Fruit fly (Drosophila melanogaster) whole organism, wandering third instar larva: ENCODE measurements around the gene Kua.

ENCODE experiments used
- Abd-B ChIP-seq: fragments of >200 bp; optimal IDR thresholded peaks from 2 replicates; lab custom pipeline; 2017; ENCODE audit warnings: missing biosample characterization, missing genetic modification characterization
- CG32264 ChIP-seq: fragments of 200-800 bp; sonication (Bioruptor generic); optimal IDR thresholded peaks from 2 replicates; lab custom pipeline; 2016; ENCODE audit warnings: missing biosample characterization, missing genetic modification characterization
- CrebA ChIP-seq: fragments of 200-800 bp; sonication (Bioruptor generic); optimal IDR thresholded peaks from 2 replicates; lab custom pipeline; 2016; ENCODE audit warnings: missing biosample characterization, mild to moderate bottlenecking, missing genetic modification characterization, borderline replicate concordance
- Dfd ChIP-seq: fragments of >200 bp; optimal IDR thresholded peaks from 2 replicates; lab custom pipeline; 2017; ENCODE audit warnings: missing biosample characterization, missing genetic modification characterization
- Dif ChIP-seq: fragments of 200-275, 200-300 bp; sonication (Bioruptor generic); optimal IDR thresholded peaks from 2 replicates; lab custom pipeline; 2018; ENCODE audit warnings: missing biosample characterization, missing genetic modification characterization; ENCODE audit not compliant: partially characterized antibody
- GATAd ChIP-seq: sonication (Bioruptor generic); optimal IDR thresholded peaks from 2 replicates; lab custom pipeline; 2016; ENCODE audit warnings: missing biosample characterization, missing genetic modification characterization
- HLH106 ChIP-seq: fragments of 200-800 bp; optimal IDR thresholded peaks from 3 replicates; lab custom pipeline; 2019; ENCODE audit warnings: missing biosample characterization, mild to moderate bottlenecking, missing genetic modification characterization, moderate library complexity
- Hnf4 ChIP-seq: fragments of 200-800 bp; sonication (Bioruptor generic); optimal IDR thresholded peaks from 2 replicates; lab custom pipeline; 2016; ENCODE audit warnings: missing biosample characterization, mild to moderate bottlenecking, missing genetic modification characterization
- Hr78 ChIP-seq: fragments of >200 bp; optimal IDR thresholded peaks from 2 replicates; lab custom pipeline; 2017; ENCODE audit warnings: missing biosample characterization, missing genetic modification characterization
- Hr83 ChIP-seq: fragments of 200-300 bp; sonication (Bioruptor generic); optimal IDR thresholded peaks from 2 replicates; lab custom pipeline; 2016; ENCODE audit warnings: missing biosample characterization, mild to moderate bottlenecking, missing genetic modification characterization, moderate library complexity; ENCODE audit not compliant: poor library complexity, severe bottlenecking
- Jra ChIP-seq: sonication (Bioruptor generic); optimal IDR thresholded peaks from 2 replicates; lab custom pipeline; 2016; ENCODE audit warnings: missing biosample characterization, missing genetic modification characterization
- N ChIP-seq: fragments of >200 bp; optimal IDR thresholded peaks from 2 replicates; lab custom pipeline; 2018; ENCODE audit warnings: missing biosample characterization, missing external identifiers, missing genetic modification characterization
- OdsH ChIP-seq: fragments of 200-800 bp; sonication (Bioruptor generic); optimal IDR thresholded peaks from 2 replicates; lab custom pipeline; 2016; ENCODE audit warnings: missing biosample characterization, mild to moderate bottlenecking, missing genetic modification characterization
- Rel ChIP-seq, 2 experiments: fragments of 200-800 bp; sonication (Bioruptor generic) in 1 of 2; optimal IDR thresholded peaks; 2 replicates in 1 of 2; 3 replicates in 1 of 2; lab custom pipeline; 2016 to 2019; ENCODE audit warnings: mild to moderate bottlenecking in 2 of 2, missing biosample characterization in 2 of 2, missing genetic modification characterization in 2 of 2, moderate library complexity in 1 of 2
- Sp1 ChIP-seq: fragments of 200-800 bp; sonication (Bioruptor generic); optimal IDR thresholded peaks from 3 replicates; lab custom pipeline; 2019; ENCODE audit warnings: missing biosample characterization, mild to moderate bottlenecking, missing genetic modification characterization, moderate library complexity
- Vsx2 ChIP-seq: fragments of 200-300, 225-300 bp; sonication (Bioruptor generic); optimal IDR thresholded peaks from 2 replicates; lab custom pipeline; 2018; ENCODE audit warnings: missing biosample characterization, missing genetic modification characterization; ENCODE audit not compliant: partially characterized antibody
- br ChIP-seq: fragments of 200-800 bp; sonication (Bioruptor generic); optimal IDR thresholded peaks from 2 replicates; lab custom pipeline; 2016; ENCODE audit warnings: missing biosample characterization, missing genetic modification characterization
- brk ChIP-seq: fragments of 200-800 bp; sonication (Bioruptor generic); optimal IDR thresholded peaks from 2 replicates; lab custom pipeline; 2016; ENCODE audit warnings: missing biosample characterization, mild to moderate bottlenecking, missing genetic modification characterization
- dl ChIP-seq, 2 experiments: fragments of 175-275, 200-275 bp in 1 of 2; fragments of 200-275 bp in 1 of 2; sonication (Bioruptor generic); optimal IDR thresholded peaks; lab custom pipeline; 2018; ENCODE audit warnings: mild to moderate bottlenecking in 2 of 2, missing biosample characterization in 2 of 2, missing genetic modification characterization in 2 of 2, moderate library complexity in 2 of 2; ENCODE audit not compliant: partially characterized antibody in 2 of 2, insufficient read depth in 1 of 2
- dmrt93B ChIP-seq: fragments of 200-800 bp; sonication (Bioruptor generic); optimal IDR thresholded peaks from 2 replicates; lab custom pipeline; 2018; ENCODE audit warnings: missing biosample characterization, mild to moderate bottlenecking, missing genetic modification characterization
- ey ChIP-seq: fragments of 200-800 bp; sonication (Bioruptor generic); optimal IDR thresholded peaks from 2 replicates; lab custom pipeline; 2016; ENCODE audit warnings: missing biosample characterization, missing genetic modification characterization
- foxo ChIP-seq, 2 experiments: fragments of 200-800 bp; sonication (Bioruptor generic); optimal IDR thresholded peaks; 2 replicates in 1 of 2; 3 replicates in 1 of 2; lab custom pipeline; 2016 to 2017; ENCODE audit warnings: missing biosample characterization in 2 of 2, missing genetic modification characterization in 2 of 2
- fru ChIP-seq: fragments of 200-800 bp; sonication (Bioruptor generic); optimal IDR thresholded peaks from 3 replicates; lab custom pipeline; 2016; ENCODE audit warnings: missing biosample characterization, mild to moderate bottlenecking, missing genetic modification characterization
- h ChIP-seq: fragments of 200-800 bp; sonication (Bioruptor generic); optimal IDR thresholded peaks from 3 replicates; lab custom pipeline; 2016; ENCODE audit warnings: missing biosample characterization, mild to moderate bottlenecking, missing genetic modification characterization
- jim ChIP-seq: fragments of 175-275, 200-325 bp; sonication (Bioruptor generic); optimal IDR thresholded peaks from 2 replicates; lab custom pipeline; 2016; ENCODE audit warnings: missing biosample characterization, mild to moderate bottlenecking, missing genetic modification characterization
- lola ChIP-seq: fragments of >200 bp; optimal IDR thresholded peaks from 2 replicates; lab custom pipeline; 2017; ENCODE audit warnings: missing biosample characterization, missing genetic modification characterization
- pan ChIP-seq: fragments of >200 bp; optimal IDR thresholded peaks from 2 replicates; lab custom pipeline; 2017
- psq ChIP-seq: fragments of 200-800 bp; sonication (Bioruptor generic); optimal IDR thresholded peaks from 3 replicates; lab custom pipeline; 2017; ENCODE audit warnings: missing biosample characterization, mild to moderate bottlenecking, missing genetic modification characterization, moderate library complexity
- rgr ChIP-seq: fragments of 200-800 bp; sonication (Bioruptor generic); optimal IDR thresholded peaks from 3 replicates; lab custom pipeline; 2016; ENCODE audit warnings: missing biosample characterization, mild to moderate bottlenecking, missing genetic modification characterization
- sage ChIP-seq: fragments of 200-800 bp; sonication (Bioruptor generic); optimal IDR thresholded peaks from 2 replicates; lab custom pipeline; 2016; ENCODE audit warnings: missing biosample characterization, mild to moderate bottlenecking, missing genetic modification characterization
- sv ChIP-seq: fragments of 200-800 bp; sonication (Bioruptor generic); optimal IDR thresholded peaks from 3 replicates; lab custom pipeline; 2016; ENCODE audit warnings: missing biosample characterization, missing genetic modification characterization
- tai ChIP-seq: sonication (Bioruptor generic); optimal IDR thresholded peaks from 2 replicates; lab custom pipeline; 2016; ENCODE audit warnings: missing biosample characterization, missing genetic modification characterization
- usp ChIP-seq: fragments of >200 bp; optimal IDR thresholded peaks from 2 replicates; lab custom pipeline; 2017; ENCODE audit warnings: missing biosample characterization, missing genetic modification characterization
- woc ChIP-seq: sonication (Bioruptor generic); optimal IDR thresholded peaks from 2 replicates; lab custom pipeline; 2016; ENCODE audit warnings: missing biosample characterization, mild to moderate bottlenecking, missing genetic modification characterization

The Kua gene

dm6 chr2L:20061018-20061657, 36.2 kb upstream of the Kua start, which contains the start of the genes barr and lok (continued):
- TF ChIP-seq ey (GFP tag; lab: Kevin White, UChicago) (peak; percentile 37), dmrt93B (GFP tag; lab: Kevin White, UChicago) (peak; percentile 45), Hr78 (GFP tag; lab: Kevin White, UChicago) (no peak), usp (GFP tag; lab: Kevin White, UChicago) (no peak), tai (GFP tag; lab: Kevin White, UChicago) (no peak)

- TF ChIP-seq Hr83 (no peak), h (GFP tag; lab: Kevin White, UChicago) (no peak), dl (GFP tag; optimal IDR thresholded peaks at IDR 0.05; lab: Kevin White, UChicago; ENCODE audit: insufficient read depth in 1 of 2, partially characterized antibody in 2 of 2) (no peak), sv (GFP tag; lab: Kevin White, UChicago) (no peak), lola (GFP tag; lab: Kevin White, UChicago) (no peak), CG32264 (no peak), Hnf4 (GFP tag; lab: Kevin White, UChicago) (no peak), jim (GFP tag; lab: Kevin White, UChicago) (no peak), foxo (GFP tag; optimal IDR thresholded peaks at IDR 0.05; lab: Kevin White, UChicago) (no peak), pan (lab: Kevin White, UChicago) (no peak), psq (GFP tag; lab: Kevin White, UChicago) (no peak), dmrt93B (GFP tag; lab: Kevin White, UChicago) (no peak), CrebA (GFP tag; lab: Kevin White, UChicago) (no peak), usp (GFP tag; lab: Kevin White, UChicago) (no peak), Abd-B (GFP tag; lab: Kevin White, UChicago) (no peak), Sp1 (GFP tag; lab: Kevin White, UChicago) (no peak), Hr78 (GFP tag; lab: Kevin White, UChicago) (no peak)
- TF ChIP-seq, all 38 proteins: peak for 0
Measured at dm6 chr2L:20065516-20065915, 31.9 kb upstream of the Kua start, which contains the start of gene vls. Gene vls, minus strand, starts transcription at chr2L:20065679.

- TF ChIP-seq Dif (GFP tag; lab: Kevin White, UChicago) (no peak), rgr (peak; percentile 5), psq (GFP tag; lab: Kevin White, UChicago) (no peak), CG32264 (no peak), Hr83 (no peak), Rel (GFP tag; optimal IDR thresholded peaks at IDR 0.05; lab: Kevin White, UChicago) (no peak), Rel (tag; optimal IDR thresholded peaks at IDR 0.05; lab: Kevin White, UChicago) (peak; percentile 98), Dfd (GFP tag; lab: Kevin White, UChicago) (no peak), h (GFP tag; lab: Kevin White, UChicago) (peak; percentile 5), fru (no peak), OdsH (GFP tag; lab: Kevin White, UChicago) (no peak), CrebA (GFP tag; lab: Kevin White, UChicago) (no peak), N (GFP tag; lab: Kevin White, UChicago) (no peak), Abd-B (GFP tag; lab: Kevin White, UChicago) (no peak)
- TF ChIP-seq, all 38 proteins: peak for 3
Measured at dm6 chr2L:20066233-20066650, 31.1 kb upstream of the Kua start, which contains the start of gene bwa. Gene bwa, plus strand, starts transcription at chr2L:20066391.

dm6 chr2L:20067928-20068327, 29.5 kb upstream of the Kua start:
- no peak for TF ChIP-seq Sp1 (GFP tag; lab: Kevin White, UChicago)
- TF ChIP-seq Rel (GFP tag; optimal IDR thresholded peaks at IDR 0.05; lab: Kevin White, UChicago) = no peak
- peak; percentile 63 for TF ChIP-seq Rel (tag; optimal IDR thresholded peaks at IDR 0.05; lab: Kevin White, UChicago)
- TF ChIP-seq, all 38 proteins: peak for 1

dm6 chr2L:20069158-20070016, 28.0 kb upstream of the Kua start:
- TF ChIP-seq sv (GFP tag; lab: Kevin White, UChicago) (no peak), Rel (GFP tag; optimal IDR thresholded peaks at IDR 0.05; lab: Kevin White, UChicago) (no peak), Rel (tag; optimal IDR thresholded peaks at IDR 0.05; lab: Kevin White, UChicago) (peak; percentile 99), Jra (GFP tag; lab: Kevin White, UChicago) (no peak), ey (GFP tag; lab: Kevin White, UChicago) (no peak), Hr78 (GFP tag; lab: Kevin White, UChicago) (no peak), Vsx2 (GFP tag; lab: Kevin White, UChicago) (no peak), br (GFP tag; lab: Kevin White, UChicago) (peak; percentile 17), CrebA (GFP tag; lab: Kevin White, UChicago) (no peak), Sp1 (GFP tag; lab: Kevin White, UChicago) (no peak), brk (GFP tag; lab: Kevin White, UChicago) (no peak), usp (GFP tag; lab: Kevin White, UChicago) (no peak), OdsH (GFP tag; lab: Kevin White, UChicago) (peak; percentile 1), sage (GFP tag; lab: Kevin White, UChicago) (no peak), dl (GFP tag; optimal IDR thresholded peaks at IDR 0.05; lab: Kevin White, UChicago; ENCODE audit: insufficient read depth in 1 of 2, partially characterized antibody in 2 of 2) (no peak), GATAd (GFP tag; lab: Kevin White, UChicago) (no peak), HLH106 (tag; lab: Kevin White, UChicago) (no peak), foxo (GFP tag; optimal IDR thresholded peaks at IDR 0.05; lab: Kevin White, UChicago) (no peak), Dif (GFP tag; lab: Kevin White, UChicago) (no peak), h (GFP tag; lab: Kevin White, UChicago) (peak; percentile 35), woc (GFP tag; lab: Kevin White, UChicago) (no peak), jim (GFP tag; lab: Kevin White, UChicago) (no peak)
